Worm (Caenorhabditis elegans): ENCODE results near the gene poml-1.
A peak's percentile ranks its signal among the peaks of the same experiment; 100 is the strongest.

The poml-1 gene

DNA sequence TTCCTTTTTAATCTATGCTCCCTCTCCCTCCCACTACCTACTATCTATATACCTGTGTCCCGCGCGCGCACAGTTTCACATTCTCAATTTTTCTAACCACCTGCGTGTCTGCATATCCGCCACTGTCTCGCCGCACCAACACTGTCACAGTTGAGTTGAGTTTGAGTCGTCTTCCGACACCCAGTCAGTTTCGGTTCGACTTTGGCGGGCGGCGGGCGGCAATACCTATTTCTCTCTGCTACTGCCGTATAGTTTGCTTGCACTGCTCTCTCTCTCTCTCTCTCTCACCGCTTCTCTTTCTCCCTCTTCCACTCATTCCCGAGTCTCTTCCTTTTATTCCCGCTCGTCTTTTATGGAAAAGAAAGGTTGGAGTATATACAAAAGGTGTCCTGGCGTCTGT is 47.3 kb downstream of the poml-1 start (continued):
- peak in 1 of 2 experiments; percentile 16 for TF ChIP-seq ztf-11 (tag; optimal IDR thresholded peaks at IDR 0.05)
- TF ChIP-seq elt-2 (tag; optimal IDR thresholded peaks at IDR 0.05) = no peak
- TF ChIP-seq lin-35 (GFP tag; optimal IDR thresholded peaks at IDR 0.05) = peak in 1 of 2 experiments; percentile 27
- TF ChIP-seq dpl-1 (GFP tag; optimal IDR thresholded peaks at IDR 0.05) = no peak
- TF ChIP-seq nhr-85 (tag) = peak; percentile 80
- peak; percentile 17 for TF ChIP-seq nhr-47 (tag; optimal IDR thresholded peaks at IDR 0.05)

DNA sequence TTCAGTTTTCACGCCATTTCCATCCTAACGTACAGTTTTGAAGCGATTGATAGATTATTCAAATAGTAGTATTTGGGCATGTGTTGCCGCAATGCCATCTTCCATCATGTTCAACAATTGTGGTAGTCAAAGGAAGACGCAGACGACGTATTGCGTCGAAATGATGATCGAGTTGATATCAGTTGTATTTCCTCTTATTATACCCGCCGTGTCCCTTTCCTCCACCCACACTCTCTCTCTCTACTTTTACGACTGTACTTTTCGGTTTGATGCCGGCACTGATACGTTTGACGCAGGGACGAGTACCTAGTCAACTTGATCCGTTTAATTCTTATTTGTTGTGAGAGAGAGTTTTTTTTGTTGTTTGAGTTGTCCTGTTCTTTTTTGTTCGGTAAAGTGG is 50.1 kb downstream of the poml-1 start:
- TF ChIP-seq snu-23 (GFP tag; optimal IDR thresholded peaks at IDR 0.05) = peak; percentile 55
- TF ChIP-seq pag-3 (tag; optimal IDR thresholded peaks at IDR 0.05; ENCODE audit: borderline replicate concordance, insufficient read depth) = peak; percentile 63
- TF ChIP-seq mab-9 (GFP tag; IDR thresholded peaks at IDR 0.05) = no peak
- TF ChIP-seq egl-27 (tag; optimal IDR thresholded peaks at IDR 0.05) = no peak
- TF ChIP-seq dsc-1 (tag; optimal IDR thresholded peaks at IDR 0.05) = no peak
- no peak for TF ChIP-seq lin-15B (tag; optimal IDR thresholded peaks at IDR 0.05)
- TF ChIP-seq C34B4.2 (tag; optimal IDR thresholded peaks at IDR 0.05) = no peak
- no peak for TF ChIP-seq nhr-11 (tag; optimal IDR thresholded peaks at IDR 0.05)
- TF ChIP-seq C04F5.9 (tag; optimal IDR thresholded peaks at IDR 0.05) = no peak
- TF ChIP-seq nhr-90 (tag; optimal IDR thresholded peaks at IDR 0.05; ENCODE audit: poor library complexity) = peak; percentile 26
- no peak for TF ChIP-seq Y116A8C.19 (tag; optimal IDR thresholded peaks at IDR 0.05; ENCODE audit: borderline replicate concordance)
- no peak for TF ChIP-seq dpl-1 (GFP tag; optimal IDR thresholded peaks at IDR 0.05)
- TF ChIP-seq nhr-77 (tag; optimal IDR thresholded peaks at IDR 0.05) = no peak
- TF ChIP-seq efl-1 (optimal IDR thresholded peaks at IDR 0.05) = no peak
- peak in 1 of 2 experiments; percentile 26 for TF ChIP-seq efl-1 (GFP tag; optimal IDR thresholded peaks at IDR 0.05 in 1 of 2)
- no peak for TF ChIP-seq mef-2 (tag; optimal IDR thresholded peaks at IDR 0.05)
- TF ChIP-seq skn-1 (tag; optimal IDR thresholded peaks at IDR 0.05) = no peak
- no peak for TF ChIP-seq jun-1 (tag; optimal IDR thresholded peaks at IDR 0.05)
- peak in 2 of 6 experiments; percentile 4 to 63 for TF ChIP-seq elt-3 (tag; optimal IDR thresholded peaks at IDR 0.05)
- TF ChIP-seq blmp-1 (tag; optimal IDR thresholded peaks at IDR 0.05) = peak; percentile 75
- TF ChIP-seq nhr-237 (tag; optimal IDR thresholded peaks at IDR 0.05) = no peak
- no peak for TF ChIP-seq nhr-19 (GFP tag; conservative IDR thresholded peaks at IDR 0.05)
- peak; percentile 13 for TF ChIP-seq nhr-71 (tag; optimal IDR thresholded peaks at IDR 0.05)
- no peak for TF ChIP-seq zip-4 (GFP tag; optimal IDR thresholded peaks at IDR 0.05)
- TF ChIP-seq lin-13 (GFP tag; optimal IDR thresholded peaks at IDR 0.05) = no peak
- TF ChIP-seq hpl-2 (GFP tag; optimal IDR thresholded peaks at IDR 0.05) = no peak
- TF ChIP-seq alr-1 (tag; optimal IDR thresholded peaks at IDR 0.05; ENCODE audit: borderline replicate concordance) = no peak
- TF ChIP-seq nhr-85 (tag) = peak; percentile 69
- TF ChIP-seq fkh-4 (tag; optimal IDR thresholded peaks at IDR 0.05; ENCODE audit: borderline replicate concordance) = no peak
- no peak for TF ChIP-seq swsn-7 (tag; optimal IDR thresholded peaks at IDR 0.05)
- TF ChIP-seq irx-1 (tag; optimal IDR thresholded peaks at IDR 0.05) = no peak
- peak; percentile 24 for TF ChIP-seq elt-2 (tag; optimal IDR thresholded peaks at IDR 0.05)
- no peak for TF ChIP-seq fkh-10 (GFP tag; optimal IDR thresholded peaks at IDR 0.05)
- TF ChIP-seq nhr-76 (tag; optimal IDR thresholded peaks at IDR 0.05) = no peak
- TF ChIP-seq ceh-63 (GFP tag; optimal IDR thresholded peaks at IDR 0.05) = no peak
- TF ChIP-seq sox-4 (tag; optimal IDR thresholded peaks at IDR 0.05) = no peak
- TF ChIP-seq egl-13 (tag; optimal IDR thresholded peaks at IDR 0.05) = no peak
- TF ChIP-seq nhr-84 (tag; optimal IDR thresholded peaks at IDR 0.05) = no peak
- peak; percentile 15 for TF ChIP-seq nhr-20 (tag; optimal IDR thresholded peaks at IDR 0.05)
- TF ChIP-seq lsy-2 (tag; optimal IDR thresholded peaks at IDR 0.05) = peak in 1 of 2 experiments; percentile 27
- peak in 1 of 2 experiments; percentile 38 for TF ChIP-seq lin-35 (GFP tag; optimal IDR thresholded peaks at IDR 0.05)
- no peak for TF ChIP-seq unc-30 (tag; optimal IDR thresholded peaks at IDR 0.05)
- peak; percentile 65 for TF ChIP-seq lin-14 (GFP tag; optimal IDR thresholded peaks at IDR 0.05)
- no peak for TF ChIP-seq pqm-1 (tag; optimal IDR thresholded peaks at IDR 0.05)
- no peak for TF ChIP-seq ama-1 (optimal IDR thresholded peaks at IDR 0.05)
- no peak for TF ChIP-seq hlh-4 (tag; optimal IDR thresholded peaks at IDR 0.05)
- TF ChIP-seq isw-1 (GFP tag; IDR thresholded peaks at IDR 0.05) = no peak
- TF ChIP-seq tlp-1 (tag; optimal IDR thresholded peaks at IDR 0.05) = no peak
- no peak for TF ChIP-seq nhr-12 (tag; optimal IDR thresholded peaks at IDR 0.05)
